Worm (Caenorhabditis elegans): Measurements from ENCODE around the gene T22F3.8.
"Not testable (repeated sequence)": the region's sequence is repeated elsewhere in the genome, so short reads cannot be mapped to it uniquely, and the experiment has no call there.

The T22F3.8 gene

ce11 chrV:3582086-3582485, 23.1 kb downstream of the T22F3.8 start:
- no peak for TF ChIP-seq dao-5 (tag; optimal IDR thresholded peaks at IDR 0.05)
- TF ChIP-seq W03F9.2 (tag; optimal IDR thresholded peaks at IDR 0.05), result peak; percentile 32

- no peak for TF ChIP-seq him-1 (tag; optimal IDR thresholded peaks at IDR 0.05)
- TF ChIP-seq dao-5 (tag; optimal IDR thresholded peaks at IDR 0.05), result no peak
- no peak for TF ChIP-seq W03F9.2 (tag; optimal IDR thresholded peaks at IDR 0.05)
These were observed 23.6 kb downstream of the T22F3.8 start for ce11 chrV:3581643-3582042.

DNA sequence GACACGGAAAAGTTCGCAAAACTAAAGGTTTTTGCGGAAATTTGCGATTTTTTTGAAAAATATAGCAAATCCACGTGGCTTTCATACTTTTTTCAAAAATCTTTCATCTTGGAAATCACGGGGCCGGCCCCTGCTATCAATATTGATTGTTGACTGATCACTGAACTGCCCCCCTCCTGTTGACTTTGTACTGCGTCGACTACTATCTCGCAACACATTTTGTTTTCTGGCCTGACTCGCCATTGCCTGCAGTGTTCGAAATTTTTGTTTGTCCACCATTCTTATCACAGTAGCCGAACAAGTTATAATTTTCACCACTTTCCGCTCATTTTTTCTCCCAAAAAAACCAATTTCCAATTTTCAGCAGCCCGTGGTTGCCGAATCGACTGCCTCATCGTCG, 24.2 kb downstream of the T22F3.8 start:
- no peak for TF ChIP-seq W03F9.2 (tag; optimal IDR thresholded peaks at IDR 0.05)
- TF ChIP-seq dao-5 (tag; optimal IDR thresholded peaks at IDR 0.05), result no peak
- TF ChIP-seq him-1 (tag; optimal IDR thresholded peaks at IDR 0.05), result no peak

- no peak for TF ChIP-seq W03F9.2 (tag; optimal IDR thresholded peaks at IDR 0.05)
- TF ChIP-seq dao-5 (tag; optimal IDR thresholded peaks at IDR 0.05), result no peak
- TF ChIP-seq him-1 (tag; optimal IDR thresholded peaks at IDR 0.05), result no peak
These were observed 24.8 kb downstream of the T22F3.8 start for ce11 chrV:3580385-3580784.

- TF ChIP-seq W03F9.2 (tag; optimal IDR thresholded peaks at IDR 0.05) (peak; percentile 42), him-1 (tag; optimal IDR thresholded peaks at IDR 0.05) (no peak)
These were observed 25.4 kb downstream of the T22F3.8 start for ce11 chrV:3579795-3580194.

ce11 chrV:3579248-3579647, 26.0 kb downstream of the T22F3.8 start:
- no peak for TF ChIP-seq him-1 (tag; optimal IDR thresholded peaks at IDR 0.05)
- no peak for TF ChIP-seq W03F9.2 (tag; optimal IDR thresholded peaks at IDR 0.05)

ce11 chrV:3578813-3579212, 26.4 kb downstream of the T22F3.8 start, which contains the start of gene pygl-1:
Gene pygl-1 (plus strand): TSS chrV:3579023.
- TF ChIP-seq him-1 (tag; optimal IDR thresholded peaks at IDR 0.05), result no peak
- TF ChIP-seq W03F9.2 (tag; optimal IDR thresholded peaks at IDR 0.05), result peak; percentile 2
- no peak for TF ChIP-seq dao-5 (tag; optimal IDR thresholded peaks at IDR 0.05)

ce11 chrV:3575759-3576158, 29.5 kb downstream of the T22F3.8 start, which contains the start of gene grl-27:
Gene grl-27 (minus strand): TSS chrV:3575859.
- TF ChIP-seq him-1 (tag; optimal IDR thresholded peaks at IDR 0.05), result no peak
- no peak for TF ChIP-seq W03F9.2 (tag; optimal IDR thresholded peaks at IDR 0.05)
- no peak for TF ChIP-seq dao-5 (tag; optimal IDR thresholded peaks at IDR 0.05)

ce11 chrV:3572408-3572807, 32.8 kb downstream of the T22F3.8 start, which contains the start of gene F40C5.1:
Gene F40C5.1 (plus strand): TSS chrV:3572708.
- not testable (repeated sequence) for TF ChIP-seq dao-5, W03F9.2, him-1 (tag; optimal IDR thresholded peaks at IDR 0.05)

- not testable (repeated sequence) for TF ChIP-seq W03F9.2, him-1, dao-5 (tag; optimal IDR thresholded peaks at IDR 0.05)
These were observed 34.5 kb downstream of the T22F3.8 start, which contains the start of gene F40C5.2 for ce11 chrV:3570695-3571094. Gene F40C5.2 (plus strand): TSS chrV:3570995.

DNA sequence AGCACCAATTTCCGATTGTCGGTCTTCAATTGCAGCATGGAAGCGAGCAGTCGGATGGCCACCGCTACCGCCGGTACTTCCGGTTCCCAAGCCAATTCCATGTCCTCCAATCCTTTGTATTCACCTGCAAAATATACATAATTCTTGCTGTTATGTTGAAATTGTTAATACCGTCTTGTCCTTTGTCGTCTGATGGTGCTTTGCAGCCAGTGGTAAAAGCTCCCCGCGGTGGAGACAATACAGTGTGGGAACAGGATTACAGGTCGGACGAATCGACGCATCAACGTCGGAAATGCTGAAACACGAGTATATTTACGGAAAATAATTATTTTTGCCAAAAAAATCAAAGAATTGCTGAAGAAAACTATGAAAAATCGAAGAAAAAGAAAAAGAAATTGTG, 40.9 kb downstream of the T22F3.8 start, which contains the start of gene T24A6.17:
Gene T24A6.17 (minus strand): TSS at position 101 of the 400 bp plus-strand sequence.
- not testable (repeated sequence) for TF ChIP-seq W03F9.2, him-1, dao-5 (tag; optimal IDR thresholded peaks at IDR 0.05)

ce11 chrV:3562824-3563223, 42.4 kb downstream of the T22F3.8 start, which contains the start of gene T24A6.16:
Gene T24A6.16 (minus strand): TSS chrV:3562924.
- not testable (repeated sequence) for TF ChIP-seq him-1, dao-5, W03F9.2 (tag; optimal IDR thresholded peaks at IDR 0.05)

ce11 chrV:3558744-3559143, 46.5 kb downstream of the T22F3.8 start, which contains the start of gene T24A6.1:
Gene T24A6.1 (plus strand): TSS chrV:3559044.
- not testable (repeated sequence) for TF ChIP-seq W03F9.2, him-1, dao-5 (tag; optimal IDR thresholded peaks at IDR 0.05)

DNA sequence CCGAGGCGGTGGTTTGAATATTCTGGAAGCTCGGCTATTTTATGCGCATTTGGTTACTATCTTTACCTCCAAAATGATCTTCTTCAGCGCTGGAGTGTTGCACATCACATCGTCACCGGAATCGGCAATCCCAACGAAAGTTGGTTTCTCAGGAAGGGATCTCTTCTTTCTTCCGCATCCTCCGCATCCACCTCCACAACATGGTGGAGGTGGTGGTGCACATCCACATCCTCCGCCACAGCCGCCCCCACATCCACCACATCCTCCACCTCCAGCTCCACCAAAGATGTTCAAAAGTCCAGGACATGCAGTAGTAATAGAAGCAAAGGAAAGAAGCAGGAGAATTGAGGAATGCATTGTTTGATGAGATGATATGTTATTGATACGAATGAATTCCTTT, 47.8 kb downstream of the T22F3.8 start, which contains the start of gene grl-31:
Gene grl-31 (minus strand): TSS at position 357 of the 400 bp plus-strand sequence.
- no peak for TF ChIP-seq dao-5 (tag; optimal IDR thresholded peaks at IDR 0.05)
- no peak for TF ChIP-seq W03F9.2 (tag; optimal IDR thresholded peaks at IDR 0.05)
- no peak for TF ChIP-seq him-1 (tag; optimal IDR thresholded peaks at IDR 0.05)

- no peak for TF ChIP-seq him-1 (tag; optimal IDR thresholded peaks at IDR 0.05)
- no peak for TF ChIP-seq dao-5 (tag; optimal IDR thresholded peaks at IDR 0.05)
- TF ChIP-seq W03F9.2 (tag; optimal IDR thresholded peaks at IDR 0.05), result no peak
These were observed 49.2 kb downstream of the T22F3.8 start, which contains the start of gene grl-30 for ce11 chrV:3555986-3556385. Gene grl-30 (plus strand): TSS chrV:3556286.

All from whole organism, L4/young adult.